Worm (Caenorhabditis elegans): ENCODE measurements around the gene K02C4.3.

The K02C4.3 gene

ce11 chrII:8091528-8091927 lies 4.9 kb upstream of the K02C4.3 start (continued):
- TF ChIP-seq grh-1 (GFP tag; IDR thresholded peaks at IDR 0.05) (peak; percentile 62), skn-1 (tag; optimal IDR thresholded peaks at IDR 0.05) (peak; percentile 67), aly-2 (tag; optimal IDR thresholded peaks at IDR 0.05) (peak; percentile 43), elt-2 (tag; optimal IDR thresholded peaks at IDR 0.05) (peak; percentile 78), unc-62 (GFP tag; optimal IDR thresholded peaks at IDR 0.05) (no peak), C04F5.9 (tag; optimal IDR thresholded peaks at IDR 0.05) (no peak), aha-1 (tag; optimal IDR thresholded peaks at IDR 0.05) (no peak), nhr-11 (tag; optimal IDR thresholded peaks at IDR 0.05) (no peak), F16B12.6 (tag; optimal IDR thresholded peaks at IDR 0.05) (no peak), fos-1 (tag; optimal IDR thresholded peaks at IDR 0.05) (peak; percentile 41), ceh-90 (tag; optimal IDR thresholded peaks at IDR 0.05) (no peak), C34B4.2 (tag; optimal IDR thresholded peaks at IDR 0.05) (no peak), C16A3.4 (tag; optimal IDR thresholded peaks at IDR 0.05) (peak; percentile 18), ama-1 (optimal IDR thresholded peaks at IDR 0.05) (peak; percentile 73), ceh-63 (GFP tag; optimal IDR thresholded peaks at IDR 0.05) (no peak), egl-27 (tag; optimal IDR thresholded peaks at IDR 0.05) (peak in 1 of 2 experiments; percentile 6), ztf-4 (tag; optimal IDR thresholded peaks at IDR 0.05) (no peak), efl-3 (GFP tag; optimal IDR thresholded peaks at IDR 0.05) (no peak), snpc-4 (tag; optimal IDR thresholded peaks at IDR 0.05) (peak; percentile 98), mep-1 (tag; optimal IDR thresholded peaks at IDR 0.05) (no peak), lsy-2 (tag; optimal IDR thresholded peaks at IDR 0.05) (peak; percentile 59 to 67), vab-15 (tag; optimal IDR thresholded peaks at IDR 0.05) (no peak), efl-1 (optimal IDR thresholded peaks at IDR 0.05) (peak; percentile 62 to 70), efl-1 (GFP tag; optimal IDR thresholded peaks at IDR 0.05 in 1 of 2) (peak; percentile 23 to 95), unc-98 (GFP tag; IDR thresholded peaks at IDR 0.05) (no peak), sptf-1 (tag; optimal IDR thresholded peaks at IDR 0.05) (no peak), hlh-4 (tag; optimal IDR thresholded peaks at IDR 0.05) (no peak), ets-5 (GFP tag; IDR thresholded peaks at IDR 0.05) (no peak), dsc-1 (tag; optimal IDR thresholded peaks at IDR 0.05) (peak; percentile 49), sox-4 (tag; optimal IDR thresholded peaks at IDR 0.05) (no peak), zag-1 (tag; optimal IDR thresholded peaks at IDR 0.05) (no peak), ceh-8 (GFP tag; optimal IDR thresholded peaks at IDR 0.05) (peak; percentile 12), sup-37 (GFP tag; optimal IDR thresholded peaks at IDR 0.05) (no peak), lin-13 (GFP tag; optimal IDR thresholded peaks at IDR 0.05) (peak; percentile 34), dpl-1 (GFP tag; optimal IDR thresholded peaks at IDR 0.05) (peak; percentile 46 to 57 (median 57)), nhr-71 (tag; optimal IDR thresholded peaks at IDR 0.05) (peak; percentile 87), fkh-8 (tag; optimal IDR thresholded peaks at IDR 0.05) (peak; percentile 42), Y116A8C.19 (tag; optimal IDR thresholded peaks at IDR 0.05; ENCODE audit: borderline replicate concordance) (no peak), fkh-4 (tag; optimal IDR thresholded peaks at IDR 0.05; ENCODE audit: borderline replicate concordance) (no peak), hpl-2 (GFP tag; optimal IDR thresholded peaks at IDR 0.05) (peak; percentile 62), tlp-1 (tag; optimal IDR thresholded peaks at IDR 0.05) (no peak), mdl-1 (tag; optimal IDR thresholded peaks at IDR 0.05) (no peak), nhr-20 (tag; optimal IDR thresholded peaks at IDR 0.05) (peak; percentile 79), nhr-76 (tag; optimal IDR thresholded peaks at IDR 0.05) (no peak), rnt-1 (tag; optimal IDR thresholded peaks at IDR 0.05) (peak; percentile 83), hlh-17 (GFP tag; optimal IDR thresholded peaks at IDR 0.05; ENCODE audit: borderline replicate concordance) (no peak), mab-9 (GFP tag; IDR thresholded peaks at IDR 0.05) (peak; percentile 38; the same call in 1 of the 2 replicates), blmp-1 (tag; optimal IDR thresholded peaks at IDR 0.05) (no peak), isw-1 (GFP tag; IDR thresholded peaks at IDR 0.05) (peak; percentile 11; the same call in 1 of the 2 replicates), ces-1 (GFP tag; optimal IDR thresholded peaks at IDR 0.05) (no peak), alr-1 (tag; optimal IDR thresholded peaks at IDR 0.05; ENCODE audit: borderline replicate concordance) (no peak), pax-3 (tag; optimal IDR thresholded peaks at IDR 0.05) (peak; percentile 39), zip-4 (GFP tag; optimal IDR thresholded peaks at IDR 0.05) (peak; percentile 57), tbx-2 (tag; optimal IDR thresholded peaks at IDR 0.05) (peak; percentile 51)
